Worm (Caenorhabditis elegans) whole organism, young adult: ENCODE results near the gene unc-70.

Source experiments
- C06A6.2 ChIP-seq: fragments of 200-800 bp; sonication (Bioruptor generic); conservative IDR thresholded peaks from 2 replicates; pipeline ENCODE4 v1.3.6; 2022; ENCODE audit warnings: missing genetic modification characterization, missing compliant biosample characterization
- F10E7.11 ChIP-seq: sonication (generic microtip); optimal IDR thresholded peaks from 2 replicates; lab custom pipeline; 2017; ENCODE audit warnings: mild to moderate bottlenecking, missing genetic modification characterization, moderate library complexity, missing compliant biosample characterization
- F22D6.2 ChIP-seq: sonication (generic microtip); optimal IDR thresholded peaks from 2 replicates; lab custom pipeline; 2016; ENCODE audit warnings: mild to moderate bottlenecking, missing genetic modification characterization, missing compliant biosample characterization
- F23B12.7 ChIP-seq: sonication (generic microtip); optimal IDR thresholded peaks from 2 replicates; lab custom pipeline; 2017; ENCODE audit warnings: missing genetic modification characterization, mild to moderate bottlenecking, missing compliant biosample characterization, antibody characterized with exemption, moderate library complexity; ENCODE audit not compliant: insufficient read depth
- F33H1.4 ChIP-seq: fragments of 200-800 bp; sonication (Bioruptor generic); IDR thresholded peaks from 2 replicates; pipeline ENCODE4 v1.3.6; 2022; ENCODE audit warnings: missing genetic modification reagents, missing genetic modification characterization, missing compliant biosample characterization
- F52B5.7 ChIP-seq: sonication (generic microtip); optimal IDR thresholded peaks from 2 replicates; lab custom pipeline; 2016; ENCODE audit warnings: mild to moderate bottlenecking, missing genetic modification characterization, missing compliant biosample characterization
- F57A8.1 ChIP-seq: fragments of 200-800 bp; sonication (Bioruptor generic); optimal IDR thresholded peaks from 2 replicates; lab custom pipeline; 2018; ENCODE audit warnings: mild to moderate bottlenecking, missing genetic modification characterization, moderate library complexity, missing compliant biosample characterization
- K12H6.12 ChIP-seq: fragments of 200-800 bp; sonication (Bioruptor generic); optimal IDR thresholded peaks from 2 replicates; lab custom pipeline; 2018; ENCODE audit warnings: mild to moderate bottlenecking, missing genetic modification characterization, missing compliant biosample characterization
- Y67H2A.10 ChIP-seq: fragments of 200-800 bp; sonication (Bioruptor generic); conservative IDR thresholded peaks from 2 replicates; pipeline ENCODE4 v1.3.6; 2022; ENCODE audit warnings: missing genetic modification reagents, missing genetic modification characterization, missing compliant biosample characterization
- akir-1 ChIP-seq: fragments of 200-800 bp; sonication (Bioruptor generic); optimal IDR thresholded peaks from 2 replicates; lab custom pipeline; 2018; ENCODE audit warnings: mild to moderate bottlenecking, missing genetic modification characterization, moderate library complexity, missing compliant biosample characterization
- attf-3 ChIP-seq: fragments of 200-800 bp; sonication (Bioruptor generic); conservative IDR thresholded peaks from 2 replicates; pipeline ENCODE4 v1.3.6; 2022; ENCODE audit warnings: missing genetic modification reagents, missing genetic modification characterization, missing compliant biosample characterization
- bed-1 ChIP-seq: fragments of 200-800 bp; sonication (Bioruptor generic); IDR thresholded peaks from 2 replicates; pipeline ENCODE4 v1.3.6; 2022; ENCODE audit warnings: missing genetic modification reagents, missing genetic modification characterization, missing compliant biosample characterization
- cebp-2 ChIP-seq: fragments of 200-800 bp; sonication (Bioruptor generic); IDR thresholded peaks from 2 replicates; pipeline ENCODE4 v1.3.6; 2022; ENCODE audit warnings: missing genetic modification characterization, missing compliant biosample characterization
- ceh-91 ChIP-seq: fragments of 200-800 bp; sonication (Bioruptor generic); IDR thresholded peaks from 2 replicates; pipeline ENCODE4 v1.3.6; 2022; ENCODE audit warnings: missing genetic modification reagents, missing genetic modification characterization, missing compliant biosample characterization
- dox-1 ChIP-seq: fragments of 200-800 bp; sonication (Bioruptor generic); IDR thresholded peaks from 2 replicates; pipeline ENCODE4 v1.3.6; 2022; ENCODE audit warnings: missing genetic modification reagents, missing genetic modification characterization, missing compliant biosample characterization
- dpl-1 ChIP-seq: fragments of 150-350 bp; optimal IDR thresholded peaks from 2 replicates; lab custom pipeline; 2014; ENCODE audit warnings: missing biosample characterization, missing genetic modification reagents, missing genetic modification characterization
- egl-18 ChIP-seq: fragments of 200-800 bp; sonication (Bioruptor generic); IDR thresholded peaks from 2 replicates; pipeline ENCODE4 v1.3.6; 2022; ENCODE audit warnings: missing genetic modification reagents, missing genetic modification characterization, missing compliant biosample characterization
- let-526 ChIP-seq: fragments of 200-800 bp; sonication (Bioruptor generic); IDR thresholded peaks from 2 replicates; pipeline ENCODE4 v1.3.6; 2022; ENCODE audit warnings: missing genetic modification reagents, missing genetic modification characterization, missing compliant biosample characterization
- lin-35 ChIP-seq, 3 experiments: fragments of 150-350 bp in 2 of 3; sonication (generic microtip) in 1 of 3; optimal IDR thresholded peaks; 2 replicates each; lab custom pipeline; 2014 to 2018; ENCODE audit warnings: missing biosample characterization in 3 of 3, missing genetic modification characterization in 3 of 3, missing genetic modification reagents in 3 of 3
- lin-54 ChIP-seq: fragments of 200-800 bp; sonication (Bioruptor generic); optimal IDR thresholded peaks from 2 replicates; lab custom pipeline; 2018; ENCODE audit warnings: mild to moderate bottlenecking, missing genetic modification characterization, missing compliant biosample characterization
- mcd-1 ChIP-seq: fragments of 200-800 bp; sonication (Bioruptor generic); IDR thresholded peaks from 2 replicates; pipeline ENCODE4 v1.3.6; 2022; ENCODE audit warnings: missing genetic modification reagents, missing genetic modification characterization, missing compliant biosample characterization
- mel-28 ChIP-seq: sonication (generic microtip); optimal IDR thresholded peaks from 2 replicates; lab custom pipeline; 2016; ENCODE audit warnings: borderline replicate concordance, mild to moderate bottlenecking, missing genetic modification characterization, missing compliant biosample characterization
- nfyb-1 ChIP-seq: fragments of 200-800 bp; sonication (Bioruptor generic); IDR thresholded peaks from 2 replicates; pipeline ENCODE4 v1.3.6; 2022; ENCODE audit warnings: missing genetic modification reagents, missing genetic modification characterization, missing compliant biosample characterization
- nhr-179 ChIP-seq: sonication (generic microtip); optimal IDR thresholded peaks from 2 replicates; lab custom pipeline; 2016; ENCODE audit warnings: mild to moderate bottlenecking, missing genetic modification characterization, missing compliant biosample characterization
- nhr-27 ChIP-seq: fragments of 200-800 bp; sonication (Bioruptor generic); optimal IDR thresholded peaks from 2 replicates; lab custom pipeline; 2018; ENCODE audit warnings: mild to moderate bottlenecking, missing genetic modification characterization, moderate library complexity, missing compliant biosample characterization
- rcor-1 ChIP-seq: fragments of 200-800 bp; sonication (Bioruptor generic); IDR thresholded peaks from 2 replicates; pipeline ENCODE4 v1.3.6; 2022; ENCODE audit warnings: missing genetic modification reagents, missing genetic modification characterization, missing compliant biosample characterization
- repo-1 ChIP-seq: sonication (generic microtip); optimal IDR thresholded peaks from 2 replicates; lab custom pipeline; 2017; ENCODE audit warnings: mild to moderate bottlenecking, missing genetic modification characterization, missing compliant biosample characterization
- sea-2 ChIP-seq: fragments of 200-800 bp; sonication (Bioruptor generic); IDR thresholded peaks from 2 replicates; pipeline ENCODE4 v1.3.6; 2022; ENCODE audit warnings: missing genetic modification characterization, missing compliant biosample characterization
- snpc-3.4 ChIP-seq: sonication (generic microtip); optimal IDR thresholded peaks from 2 replicates; lab custom pipeline; 2017; ENCODE audit warnings: missing genetic modification characterization, mild to moderate bottlenecking, missing compliant biosample characterization, antibody characterized with exemption, moderate library complexity, missing genotype, missing genetic modification reagents
- somi-1 ChIP-seq: fragments of 200-800 bp; sonication (Bioruptor generic); optimal IDR thresholded peaks from 2 replicates; lab custom pipeline; 2018; ENCODE audit warnings: mild to moderate bottlenecking, missing genetic modification characterization, missing compliant biosample characterization
- unc-130 ChIP-seq: sonication (generic microtip); optimal IDR thresholded peaks from 2 replicates; lab custom pipeline; 2016; ENCODE audit warnings: missing genetic modification reagents, missing genetic modification characterization, missing compliant biosample characterization
- ztf-22 ChIP-seq: fragments of 200-800 bp; sonication (Bioruptor generic); optimal IDR thresholded peaks from 2 replicates; lab custom pipeline; 2018; ENCODE audit warnings: mild to moderate bottlenecking, missing genetic modification characterization, moderate library complexity, missing compliant biosample characterization
- ztf-25 ChIP-seq: fragments of 200-800 bp; sonication (Bioruptor generic); IDR thresholded peaks from 2 replicates; pipeline ENCODE4 v1.3.6; 2022; ENCODE audit warnings: missing genetic modification reagents, missing genetic modification characterization, missing compliant biosample characterization
- ztf-6 ChIP-seq: fragments of 200-800 bp; sonication (Bioruptor generic); IDR thresholded peaks from 2 replicates; pipeline ENCODE4 v1.3.6; 2022; ENCODE audit warnings: missing genetic modification reagents, missing genetic modification characterization, missing compliant biosample characterization

Gene unc-70

DNA sequence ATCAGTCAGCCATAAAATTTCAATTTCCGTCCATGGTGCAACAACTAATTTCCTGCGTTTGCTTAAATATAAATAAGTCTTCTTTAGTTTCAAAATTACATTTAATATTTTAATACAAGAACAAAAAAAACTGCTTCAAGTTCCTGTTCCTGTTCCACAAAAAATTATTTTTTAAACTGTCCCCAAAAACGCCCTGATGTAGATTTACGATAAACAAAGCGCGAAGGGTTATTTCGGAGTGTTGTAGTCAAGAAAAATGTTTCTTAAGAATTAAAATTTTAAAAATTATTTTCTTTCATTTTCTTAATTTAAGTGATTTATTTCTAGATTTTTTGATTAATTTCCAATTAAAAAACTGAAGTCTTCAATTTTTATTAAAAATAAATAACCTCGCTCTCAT, 42.5 kb upstream of the unc-70 start, which contains the start of gene T15B7.15:
TSS of gene T15B7.15 (minus strand) at position 67 of the 400 bp plus-strand sequence.
- TF ChIP-seq lin-35 (GFP tag; optimal IDR thresholded peaks at IDR 0.05; lab: Kevin White, UChicago) (peak in 1 of 3 experiments; percentile 31), attf-3 (GFP tag; lab: Robert Waterston, UW) (peak; percentile 93), somi-1 (GFP tag; lab: Kevin White, UChicago) (no peak)

DNA sequence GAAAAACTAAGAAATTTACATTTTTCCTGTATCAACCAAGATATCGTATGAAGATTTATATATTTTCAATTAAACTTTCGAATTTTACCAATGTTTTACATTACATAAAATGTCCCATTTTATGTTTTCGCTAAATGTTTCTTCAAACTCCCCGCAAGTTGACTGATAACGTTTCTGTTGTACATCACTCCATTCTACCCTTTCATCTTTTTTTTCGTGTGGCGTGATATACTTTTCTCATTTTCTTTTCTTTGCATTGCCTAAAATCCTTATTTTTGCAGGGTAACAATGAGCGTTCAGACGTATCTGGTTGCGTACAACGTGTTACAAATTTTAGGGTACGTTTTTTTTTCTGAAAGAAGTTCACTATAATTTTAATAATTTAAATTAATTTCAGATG, 42.1 kb upstream of the unc-70 start, which contains the start of gene hpo-8:
TSS of gene hpo-8 (plus strand) at position 282 of the 400 bp plus-strand sequence.
- TF ChIP-seq nhr-179 (tag; lab: Kevin White, UChicago) (no peak), F57A8.1 (GFP tag; lab: Kevin White, UChicago) (no peak), repo-1 (tag; lab: Kevin White, UChicago) (no peak), ztf-22 (GFP tag; lab: Kevin White, UChicago) (no peak), C06A6.2 (GFP tag; lab: Robert Waterston, UW) (no peak), akir-1 (no peak), cebp-2 (no peak), sea-2 (GFP tag; lab: Robert Waterston, UW) (no peak)

ce11 chrV:6842437-6842836, 38.7 kb upstream of the unc-70 start, which contains the start of gene T15B7.1:
Gene T15B7.1 (plus strand): TSS chrV:6842737.
- TF ChIP-seq bed-1 (GFP tag; lab: Robert Waterston, UW) (no peak), F22D6.2 (no peak), mel-28 (no peak), F23B12.7 (tag; lab: Kevin White, UChicago) (no peak), unc-130 (GFP tag; lab: Kevin White, UChicago) (no peak), F52B5.7 (no peak), dpl-1 (no peak)

DNA sequence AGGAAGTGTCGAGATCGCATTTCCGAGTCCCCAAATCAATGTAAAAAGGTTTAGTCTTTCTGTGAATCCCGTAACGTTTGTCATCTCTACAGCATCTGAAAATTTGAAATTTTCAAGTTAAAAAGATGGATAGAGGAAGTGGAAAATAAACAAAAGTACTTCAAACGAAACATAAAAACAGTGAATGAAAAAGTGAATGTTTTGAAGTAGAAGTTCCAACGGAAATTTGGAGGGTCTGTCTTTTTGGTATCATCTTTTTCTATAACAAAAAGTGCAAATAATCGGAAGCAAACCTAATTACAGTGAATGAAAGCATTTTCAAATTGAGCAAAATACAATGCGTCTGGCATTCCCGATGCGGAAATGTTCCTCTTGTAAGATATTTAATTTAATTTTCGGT, 34.6 kb upstream of the unc-70 start, which contains the start of gene lgc-54:
TSS of gene lgc-54 (minus strand) at position 101 of the 400 bp plus-strand sequence.
- TF ChIP-seq F10E7.11 (tag; lab: Kevin White, UChicago) (no peak), ztf-25 (no peak), rcor-1 (GFP tag; lab: Robert Waterston, UW) (no peak), nhr-27 (tag; lab: Kevin White, UChicago) (no peak), snpc-3.4 (tag; lab: Kevin White, UChicago) (no peak), F33H1.4 (GFP tag; lab: Robert Waterston, UW) (no peak), lin-54 (GFP tag; lab: Kevin White, UChicago) (no peak), K12H6.12 (no peak), ztf-6 (GFP tag; lab: Robert Waterston, UW) (no peak), egl-18 (no peak), F23B12.7 (tag; lab: Kevin White, UChicago) (no peak), ceh-91 (no peak), dox-1 (GFP tag; lab: Robert Waterston, UW) (no peak), nfyb-1 (no peak), mcd-1 (GFP tag; lab: Robert Waterston, UW) (no peak), let-526 (GFP tag; lab: Robert Waterston, UW) (no peak), Y67H2A.10 (GFP tag; lab: Robert Waterston, UW) (no peak)
